Fruit fly (Drosophila melanogaster) whole organism, embryonic: ENCODE measurements around the gene CG17752.

Experiments
- ATbp ChIP-seq: fragments of 200-800 bp; sonication (Bioruptor generic); optimal IDR thresholded peaks from 2 replicates; lab custom pipeline; 2017; ENCODE audit warnings: missing biosample characterization, mild to moderate bottlenecking, missing genetic modification characterization, missing genetic modification reagents
- Atf3 ChIP-seq: fragments of 200-800 bp; sonication (Bioruptor generic); optimal IDR thresholded peaks from 3 replicates; lab custom pipeline; 2016; ENCODE audit warnings: missing biosample characterization, missing genetic modification characterization
- BEAF-32 ChIP-seq: fragments of 200-800 bp; sonication (Bioruptor generic); optimal IDR thresholded peaks from 3 replicates; lab custom pipeline; 2017; ENCODE audit warnings: missing biosample characterization, missing genetic modification characterization, mild to moderate bottlenecking, moderate library complexity, missing genetic modification reagents
- C15 ChIP-seq: fragments of 200-800 bp; sonication (Bioruptor generic); IDR thresholded peaks from 3 replicates; pipeline ENCODE4 v1.3.6; 2022; ENCODE audit warnings: missing biosample characterization, missing genetic modification characterization
- CG11093 ChIP-seq: fragments of 200-800 bp; sonication (Bioruptor generic); IDR thresholded peaks from 3 replicates; pipeline ENCODE4 v1.3.6; 2022; ENCODE audit warnings: missing biosample characterization, missing genetic modification characterization
- CG13123 ChIP-seq: fragments of 200-800 bp; sonication (Bioruptor generic); optimal IDR thresholded peaks from 2 replicates; lab custom pipeline; 2016; ENCODE audit warnings: missing biosample characterization, missing genetic modification characterization
- CG14860 ChIP-seq: fragments of 200-800 bp; sonication (Bioruptor generic); IDR thresholded peaks from 3 replicates; pipeline ENCODE4 v1.3.6; 2022; ENCODE audit warnings: missing biosample characterization, missing genetic modification characterization; ENCODE audit not compliant: partially characterized antibody
- CG15073 ChIP-seq: fragments of 200-800 bp; sonication (Bioruptor generic); optimal IDR thresholded peaks from 2 replicates; lab custom pipeline; 2016; ENCODE audit warnings: missing biosample characterization, missing genetic modification characterization
- CG16863 ChIP-seq: fragments of 200-800 bp; sonication (Bioruptor generic); optimal IDR thresholded peaks from 3 replicates; lab custom pipeline; 2016; ENCODE audit warnings: missing biosample characterization, missing genetic modification characterization
- CG17568 ChIP-seq: fragments of 200-800 bp; sonication (Bioruptor generic); optimal IDR thresholded peaks from 2 replicates; lab custom pipeline; 2018; ENCODE audit warnings: missing biosample characterization, mild to moderate bottlenecking, missing genetic modification characterization, moderate library complexity
- CG2116 ChIP-seq: fragments of 200-800 bp; sonication (Bioruptor generic); optimal IDR thresholded peaks from 3 replicates; lab custom pipeline; 2018; ENCODE audit warnings: missing biosample characterization, mild to moderate bottlenecking, missing genetic modification characterization
- CG30020 ChIP-seq: fragments of 200-800 bp; optimal IDR thresholded peaks from 2 replicates; lab custom pipeline; 2019; ENCODE audit warnings: missing biosample characterization, mild to moderate bottlenecking, missing genetic modification characterization, moderate library complexity
- CG30431 ChIP-seq: fragments of 200-800 bp; sonication (Bioruptor generic); optimal IDR thresholded peaks from 2 replicates; lab custom pipeline; 2017; ENCODE audit warnings: missing biosample characterization, missing genetic modification characterization
- CG4730 ChIP-seq: fragments of 200-800 bp; sonication (Bioruptor generic); IDR thresholded peaks from 2 replicates; pipeline ENCODE4 v1.3.6; 2022; ENCODE audit warnings: missing biosample characterization, missing genetic modification characterization
- CG4820 ChIP-seq: fragments of 200-800 bp; sonication (Bioruptor generic); optimal IDR thresholded peaks from 3 replicates; lab custom pipeline; 2016; ENCODE audit warnings: missing biosample characterization, missing genetic modification characterization
- CG7839 ChIP-seq: fragments of 200-800 bp; sonication (Bioruptor generic); optimal IDR thresholded peaks from 3 replicates; lab custom pipeline; 2018; ENCODE audit warnings: missing biosample characterization, mild to moderate bottlenecking, missing genetic modification characterization, moderate library complexity
- CG9797 ChIP-seq: fragments of 200-800 bp; sonication (Bioruptor generic); optimal IDR thresholded peaks from 3 replicates; lab custom pipeline; 2018; ENCODE audit warnings: missing biosample characterization, mild to moderate bottlenecking, missing genetic modification characterization
- CG9817 ChIP-seq: fragments of 200-800 bp; sonication (Bioruptor generic); optimal IDR thresholded peaks from 2 replicates; lab custom pipeline; 2018; ENCODE audit warnings: missing biosample characterization, mild to moderate bottlenecking, missing genetic modification characterization, moderate library complexity
- Dfd ChIP-seq, 2 experiments: fragments of >200 bp; optimal IDR thresholded peaks; 2 replicates each; lab custom pipeline; 2017; ENCODE audit warnings: missing biosample characterization in 2 of 2, missing genetic modification characterization in 2 of 2
- Dp ChIP-seq: fragments of 200-800 bp; sonication (Bioruptor generic); optimal IDR thresholded peaks from 2 replicates; lab custom pipeline; 2018; ENCODE audit warnings: missing biosample characterization, mild to moderate bottlenecking, missing genetic modification characterization, moderate library complexity
- Drgx ChIP-seq: fragments of 200-800 bp; sonication (Bioruptor generic); IDR thresholded peaks from 2 replicates; pipeline ENCODE4 v1.3.6; 2022; ENCODE audit warnings: missing biosample characterization, missing genetic modification characterization
- HLH3B ChIP-seq: fragments of 200-800 bp; sonication (Bioruptor generic); IDR thresholded peaks from 2 replicates; pipeline ENCODE4 v1.3.6; 2022; ENCODE audit warnings: missing biosample characterization, missing genetic modification characterization
- Hr78 ChIP-seq, 2 experiments: fragments of 200-800 bp in 1 of 2; fragments of >200 bp in 1 of 2; sonication (Bioruptor generic) in 1 of 2; optimal IDR thresholded peaks; 2 replicates each; lab custom pipeline; 2017 to 2019; ENCODE audit warnings: missing biosample characterization in 2 of 2, missing genetic modification characterization in 2 of 2, mild to moderate bottlenecking in 1 of 2, moderate library complexity in 1 of 2
- Myb ChIP-seq: fragments of 200-800 bp; sonication (Bioruptor generic); optimal IDR thresholded peaks from 2 replicates; lab custom pipeline; 2016; ENCODE audit warnings: missing biosample characterization, missing genetic modification characterization
- PHDP ChIP-seq: fragments of 200-800 bp; sonication (Bioruptor generic); optimal IDR thresholded peaks from 3 replicates; lab custom pipeline; 2018; ENCODE audit warnings: missing biosample characterization, mild to moderate bottlenecking, missing genetic modification characterization, moderate library complexity
- Rx ChIP-seq: fragments of 200-800 bp; sonication (Bioruptor generic); IDR thresholded peaks from 2 replicates; pipeline ENCODE4 v1.3.6; 2022; ENCODE audit warnings: missing biosample characterization, missing genetic modification characterization
- Scr ChIP-seq: fragments of 200-800 bp; sonication (Bioruptor generic); IDR thresholded peaks from 2 replicates; pipeline ENCODE4 v1.3.6; 2022; ENCODE audit warnings: missing biosample characterization, missing genetic modification characterization; ENCODE audit not compliant: partially characterized antibody
- Sry-β ChIP-seq: fragments of 200-800 bp; sonication (Bioruptor generic); optimal IDR thresholded peaks from 2 replicates; lab custom pipeline; 2018; ENCODE audit warnings: missing biosample characterization, mild to moderate bottlenecking, missing genetic modification characterization, moderate library complexity
- ac ChIP-seq: fragments of 200-800 bp; sonication (Bioruptor generic); optimal IDR thresholded peaks from 3 replicates; lab custom pipeline; 2017; ENCODE audit warnings: missing biosample characterization, mild to moderate bottlenecking, missing genetic modification characterization
- az2 ChIP-seq: fragments of 200-800 bp; sonication (Bioruptor generic); optimal IDR thresholded peaks from 3 replicates; lab custom pipeline; 2016; ENCODE audit warnings: missing biosample characterization, missing genetic modification characterization
- cato ChIP-seq: fragments of 200-800 bp; sonication (Bioruptor generic); optimal IDR thresholded peaks from 2 replicates; lab custom pipeline; 2016; ENCODE audit warnings: missing biosample characterization, missing genetic modification characterization, borderline replicate concordance
- ci ChIP-seq: fragments of 200-800 bp; sonication (Bioruptor generic); IDR thresholded peaks from 3 replicates; pipeline ENCODE4 v1.3.6; 2022; ENCODE audit warnings: missing biosample characterization, missing genetic modification characterization
- dan ChIP-seq: fragments of 200-800 bp; sonication (Bioruptor generic); IDR thresholded peaks from 2 replicates; pipeline ENCODE4 v1.3.6; 2022; ENCODE audit warnings: missing biosample characterization, missing genetic modification characterization
- esg ChIP-seq: fragments of 200-800 bp; sonication (Bioruptor generic); conservative IDR thresholded peaks from 2 replicates; pipeline ENCODE4 v1.3.6; 2022; ENCODE audit warnings: missing biosample characterization, missing genetic modification characterization
- fd102C ChIP-seq: fragments of 200-800 bp; sonication (Bioruptor generic); optimal IDR thresholded peaks from 2 replicates; lab custom pipeline; 2018; ENCODE audit warnings: missing biosample characterization, mild to moderate bottlenecking, missing genetic modification characterization, moderate library complexity
- gce ChIP-seq: fragments of 200-800 bp; sonication (Bioruptor generic); IDR thresholded peaks from 3 replicates; pipeline ENCODE4 v1.3.6; 2022; ENCODE audit warnings: missing biosample characterization, missing genetic modification characterization
- gfzf ChIP-seq: fragments of 200-800 bp; sonication (Bioruptor generic); optimal IDR thresholded peaks from 2 replicates; lab custom pipeline; 2016; ENCODE audit warnings: missing biosample characterization, mild to moderate bottlenecking, missing genetic modification characterization, moderate library complexity
- gro ChIP-seq: fragments of 200-800 bp; sonication (Bioruptor generic); optimal IDR thresholded peaks from 2 replicates; lab custom pipeline; 2016; ENCODE audit warnings: missing biosample characterization, missing genetic modification characterization
- gt ChIP-seq: fragments of 200-800 bp; sonication (Bioruptor generic); IDR thresholded peaks from 2 replicates; pipeline ENCODE4 v1.3.6; 2022; ENCODE audit warnings: missing biosample characterization, missing genetic modification characterization
- hb ChIP-seq: fragments of 200-800 bp; sonication (Bioruptor generic); IDR thresholded peaks from 3 replicates; pipeline ENCODE4 v1.3.6; 2022; ENCODE audit warnings: missing biosample characterization, missing genetic modification characterization; ENCODE audit not compliant: partially characterized antibody
- ken ChIP-seq: fragments of 200-800 bp; sonication (Bioruptor generic); IDR thresholded peaks from 3 replicates; pipeline ENCODE4 v1.3.6; 2022; ENCODE audit warnings: missing biosample characterization, missing genetic modification characterization
- nerfin-1 ChIP-seq: fragments of 200-800 bp; sonication (Bioruptor generic); optimal IDR thresholded peaks from 3 replicates; lab custom pipeline; 2019; ENCODE audit warnings: missing biosample characterization, mild to moderate bottlenecking, missing genetic modification characterization, moderate library complexity
- prd ChIP-seq, 3 experiments: fragments of >200 bp in 2 of 3; fragments of 200-800 bp in 1 of 3; sonication (Bioruptor generic) in 1 of 3; optimal IDR thresholded peaks in 2 of 3; IDR thresholded peaks in 1 of 3; 2 replicates in 2 of 3; 3 replicates in 1 of 3; pipeline versions ENCODE4 v1.3.6 to Lab custom; 2017 to 2022; ENCODE audit warnings: missing biosample characterization in 1 of 3, missing genetic modification characterization in 1 of 3
- sna ChIP-seq: fragments of 200-800 bp; sonication (Bioruptor generic); IDR thresholded peaks from 2 replicates; pipeline ENCODE4 v1.3.6; 2022; ENCODE audit warnings: missing biosample characterization, missing genetic modification characterization; ENCODE audit not compliant: partially characterized antibody
- so ChIP-seq: fragments of 200-800 bp; sonication (Bioruptor generic); IDR thresholded peaks from 3 replicates; pipeline ENCODE4 v1.3.6; 2022; ENCODE audit warnings: missing biosample characterization, missing genetic modification characterization
- ssp ChIP-seq: fragments of 200-800 bp; sonication (Bioruptor generic); IDR thresholded peaks from 2 replicates; pipeline ENCODE4 v1.3.6; 2022; ENCODE audit warnings: missing biosample characterization, missing genetic modification characterization
- stwl ChIP-seq: fragments of 200-800 bp; sonication (Bioruptor generic); optimal IDR thresholded peaks from 3 replicates; lab custom pipeline; 2018; ENCODE audit warnings: missing biosample characterization, mild to moderate bottlenecking, missing genetic modification characterization, moderate library complexity
- yki ChIP-seq: fragments of >200 bp; optimal IDR thresholded peaks from 3 replicates; lab custom pipeline; 2018

The CG17752 gene

dm6 chr3R:19644094-19644900 lies 34.3 kb downstream of the CG17752 start, which contains the start of gene Vha13 (continued):
- peak; percentile 5 for TF ChIP-seq CG7839 (tag; lab: Kevin White, UChicago)
- peak; percentile 44; the same call in 1 of the 3 replicates for TF ChIP-seq ci (GFP tag; lab: Robert Waterston, UW)
- TF ChIP-seq Dp (GFP tag; lab: Kevin White, UChicago), result peak; percentile 9
- no peak for TF ChIP-seq cato
- TF ChIP-seq nerfin-1 (tag; lab: Kevin White, UChicago), result peak; percentile 40
- TF ChIP-seq CG16863 (GFP tag; lab: Kevin White, UChicago), result peak; percentile 11
- TF ChIP-seq stwl (tag; lab: Kevin White, UChicago), result peak; percentile 66
- TF ChIP-seq CG9817 (tag; lab: Kevin White, UChicago), result peak; percentile 53
- TF ChIP-seq Drgx (GFP tag; lab: Robert Waterston, UW), result no peak
- no peak for TF ChIP-seq so
- peak; percentile 22 for TF ChIP-seq PHDP (tag; lab: Kevin White, UChicago)
- TF ChIP-seq gro (GFP tag; lab: Kevin White, UChicago), result peak; percentile 45
- no peak for TF ChIP-seq gt
- TF ChIP-seq CG30020 (tag; lab: Kevin White, UChicago), result peak; percentile 15
- no peak for TF ChIP-seq gce (GFP tag; lab: Robert Waterston, UW)
- no peak for TF ChIP-seq CG4730 (GFP tag; lab: Robert Waterston, UW)
- peak; percentile 60 for TF ChIP-seq Atf3 (GFP tag; lab: Kevin White, UChicago)
- TF ChIP-seq ken (GFP tag; lab: Robert Waterston, UW), result peak; percentile 48; the same call in 1 of the 3 replicates
- TF ChIP-seq Scr (GFP tag; lab: Robert Waterston, UW), result no peak
- peak; percentile 18 for TF ChIP-seq az2 (GFP tag; lab: Kevin White, UChicago)
- TF ChIP-seq Dfd (GFP tag; optimal IDR thresholded peaks at IDR 0.05; lab: Kevin White, UChicago), result no peak
- TF ChIP-seq BEAF-32 (GFP tag; lab: Kevin White, UChicago), result peak; percentile 72
- peak; percentile 8; the same call in 2 of the 3 replicates for TF ChIP-seq CG14860 (GFP tag; lab: Robert Waterston, UW)
- no peak for TF ChIP-seq CG15073
- TF ChIP-seq CG9797 (GFP tag; lab: Kevin White, UChicago), result peak; percentile 16
- TF ChIP-seq CG17568 (GFP tag; lab: Kevin White, UChicago), result no peak
- TF ChIP-seq prd (optimal IDR thresholded peaks at IDR 0.05; lab: Kevin White, UChicago), result no peak
- TF ChIP-seq prd (GFP tag; IDR thresholded peaks at IDR 0.05; lab: Robert Waterston, UW), result peak; percentile 67; the same call in 2 of the 3 replicates
- no peak; the same call in none of the 2 replicates for TF ChIP-seq sna (GFP tag; lab: Robert Waterston, UW)
- peak; percentile 35 for TF ChIP-seq CG4820 (GFP tag; lab: Kevin White, UChicago)
- TF ChIP-seq hb (GFP tag; lab: Robert Waterston, UW), result peak; percentile 52
- TF ChIP-seq esg (GFP tag; lab: Robert Waterston, UW), result peak; percentile 34; the same call in 1 of the 2 replicates
- peak; percentile 55 for TF ChIP-seq ssp (GFP tag; lab: Robert Waterston, UW)
- peak; percentile 40 for TF ChIP-seq Myb
- TF ChIP-seq fd102C (GFP tag; lab: Kevin White, UChicago), result no peak
- no peak for TF ChIP-seq CG11093
- TF ChIP-seq Sry-β, result no peak
- TF ChIP-seq ac (GFP tag; lab: Kevin White, UChicago), result no peak
- TF ChIP-seq HLH3B, result peak; percentile 38; the same call in 1 of the 2 replicates
- TF ChIP-seq gfzf (GFP tag; lab: Kevin White, UChicago), result peak; percentile 10
- TF ChIP-seq CG13123, result no peak
- no peak for TF ChIP-seq yki (lab: Kevin White, UChicago)
- TF ChIP-seq ATbp (GFP tag; lab: Kevin White, UChicago), result peak; percentile 4
- peak in 1 of 2 experiments; percentile 24 for TF ChIP-seq Hr78 (GFP tag; optimal IDR thresholded peaks at IDR 0.05; lab: Kevin White, UChicago)
- peak; percentile 71 for TF ChIP-seq CG2116 (GFP tag; lab: Kevin White, UChicago)
- TF ChIP-seq dan, result no peak
- no peak for TF ChIP-seq Rx (GFP tag; lab: Robert Waterston, UW)
- no peak for TF ChIP-seq C15 (GFP tag; lab: Robert Waterston, UW)
- TF ChIP-seq CG30431 (GFP tag; lab: Kevin White, UChicago), result no peak
